Fruit fly (Drosophila melanogaster): ENCODE results near the gene CG11756.
A peak's percentile ranks its signal among the peaks of the same experiment; 100 is the strongest.

The CG11756 gene

dm6 chrX:11390625-11391363 is 42.9 kb downstream of the CG11756 start:
- TF ChIP-seq CG14655 (GFP tag; optimal IDR thresholded peaks at IDR 0.05) (peak; percentile 89), CG12605 (GFP tag; IDR thresholded peaks at IDR 0.05) (peak; percentile 77), CG17806 (tag; optimal IDR thresholded peaks at IDR 0.05) (peak; percentile 46), CG4496 (GFP tag; IDR thresholded peaks at IDR 0.05) (peak; percentile 94), CG32121 (GFP tag; IDR thresholded peaks at IDR 0.05) (peak; percentile 88), gl (tag; optimal IDR thresholded peaks at IDR 0.05) (no peak), EcR (GFP tag; optimal IDR thresholded peaks at IDR 0.05) (no peak), Pif1A (GFP tag; optimal IDR thresholded peaks at IDR 0.05) (peak; percentile 58), rn (GFP tag; IDR thresholded peaks at IDR 0.05) (peak; percentile 78), Ets98B (GFP tag; IDR thresholded peaks at IDR 0.05) (peak; percentile 93), fd96Ca (GFP tag; IDR thresholded peaks at IDR 0.05) (peak; percentile 95), Pif1B (GFP tag; optimal IDR thresholded peaks at IDR 0.05) (peak; percentile 69), D1 (tag; optimal IDR thresholded peaks at IDR 0.05) (no peak), CG13204 (GFP tag; optimal IDR thresholded peaks at IDR 0.05) (no peak), CG34367 (tag; optimal IDR thresholded peaks at IDR 0.05) (peak; percentile 38), CG8301 (tag; optimal IDR thresholded peaks at IDR 0.05) (peak; percentile 81), CG10348 (GFP tag; IDR thresholded peaks at IDR 0.05) (peak; percentile 74), CG9948 (tag; optimal IDR thresholded peaks at IDR 0.05) (peak; percentile 60), Snoo (tag; optimal IDR thresholded peaks at IDR 0.05) (peak; percentile 19), CG8159 (tag; optimal IDR thresholded peaks at IDR 0.05) (peak; percentile 50), CG15710 (tag; optimal IDR thresholded peaks at IDR 0.05) (peak; percentile 43)

DNA sequence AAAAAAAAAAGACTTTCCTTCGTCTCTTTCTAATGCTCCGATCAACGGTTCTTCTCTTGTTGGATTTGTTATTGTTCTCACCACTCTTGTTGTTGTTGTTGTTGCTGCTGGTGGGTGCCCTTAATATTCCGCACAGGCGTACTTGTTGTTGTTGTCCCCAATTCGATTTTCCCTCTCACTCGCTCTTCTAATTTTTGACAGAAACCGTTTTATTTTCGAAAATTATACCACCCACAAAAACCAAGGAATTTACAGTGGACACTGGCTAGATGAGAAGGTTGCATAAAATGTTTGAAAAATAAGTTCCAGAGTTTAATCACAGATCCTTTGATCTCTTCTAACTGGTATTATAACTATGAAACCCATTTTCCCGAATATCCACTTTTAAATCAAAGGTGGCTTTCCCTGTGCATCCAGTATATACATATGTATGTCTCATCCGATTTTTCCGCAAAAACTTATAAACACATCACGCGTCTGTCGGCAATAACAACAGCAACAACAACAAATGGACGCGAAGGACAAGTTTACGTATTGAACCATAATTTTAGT is 43.5 kb downstream of the CG11756 start:
- TF ChIP-seq Pif1B (GFP tag; optimal IDR thresholded peaks at IDR 0.05) (no peak), fd96Ca (GFP tag; IDR thresholded peaks at IDR 0.05) (0 out of 3 replicates have a peak, but pooled peaks have one; percentile 7)

dm6 chrX:11393003-11393620 is 45.2 kb downstream of the CG11756 start:
- TF ChIP-seq D1 (tag; optimal IDR thresholded peaks at IDR 0.05) (no peak), CG15710 (tag; optimal IDR thresholded peaks at IDR 0.05) (no peak), EcR (GFP tag; optimal IDR thresholded peaks at IDR 0.05) (no peak), Pif1B (GFP tag; optimal IDR thresholded peaks at IDR 0.05) (no peak), CG8159 (tag; optimal IDR thresholded peaks at IDR 0.05) (no peak), CG12605 (GFP tag; IDR thresholded peaks at IDR 0.05) (no peak), CG4496 (GFP tag; IDR thresholded peaks at IDR 0.05) (0 out of 3 replicates have a peak, but pooled peaks have one; percentile 11), CG32121 (GFP tag; IDR thresholded peaks at IDR 0.05) (peak; percentile 50; the same call in 1 of the 2 replicates)

All from whole organism, pupa.